Fruit fly (Drosophila melanogaster) whole organism, embryonic: ENCODE measurements around the gene Mct1.

ENCODE experiments used
- Atf-2 ChIP-seq: fragments of 200-800 bp; sonication (Bioruptor generic); optimal IDR thresholded peaks from 2 replicates; lab custom pipeline; 2016; ENCODE audit warnings: missing biosample characterization, missing genetic modification characterization
- CG10274 ChIP-seq: fragments of 200-800 bp; sonication (Bioruptor generic); optimal IDR thresholded peaks from 3 replicates; lab custom pipeline; 2017; ENCODE audit warnings: missing biosample characterization, mild to moderate bottlenecking, missing genetic modification characterization
- CG11247 ChIP-seq: fragments of 200-800 bp; sonication (Bioruptor generic); IDR thresholded peaks from 2 replicates; pipeline ENCODE4 v1.3.6; 2022; ENCODE audit warnings: missing biosample characterization, missing genetic modification characterization
- CG12659 ChIP-seq: fragments of 200-800 bp; sonication (Bioruptor generic); optimal IDR thresholded peaks from 3 replicates; lab custom pipeline; 2017; ENCODE audit warnings: mild to moderate bottlenecking, missing biosample characterization, missing genetic modification reagents, missing genetic modification characterization
- CG14441 ChIP-seq: fragments of 200-800 bp; sonication (Bioruptor generic); IDR thresholded peaks from 2 replicates; pipeline ENCODE4 v1.3.6; 2022; ENCODE audit warnings: missing biosample characterization, missing genetic modification characterization
- CG1602 ChIP-seq: fragments of 200-800 bp; sonication (Bioruptor generic); optimal IDR thresholded peaks from 3 replicates; lab custom pipeline; 2016; ENCODE audit warnings: missing biosample characterization, missing genetic modification characterization
- CG1647 ChIP-seq: fragments of 200-800 bp; sonication (Bioruptor generic); optimal IDR thresholded peaks from 3 replicates; lab custom pipeline; 2016; ENCODE audit warnings: missing biosample characterization, missing genetic modification characterization
- CG16813 ChIP-seq: fragments of 200-800 bp; sonication (Bioruptor generic); IDR thresholded peaks from 3 replicates; pipeline ENCODE4 v1.3.6; 2022; ENCODE audit warnings: missing biosample characterization, missing genetic modification characterization; ENCODE audit not compliant: partially characterized antibody
- CG18262 ChIP-seq: fragments of 200-800 bp; optimal IDR thresholded peaks from 3 replicates; lab custom pipeline; 2019; ENCODE audit warnings: missing biosample characterization, mild to moderate bottlenecking, missing genetic modification characterization, moderate library complexity
- CG18476 ChIP-seq: fragments of 200-800 bp; sonication (Bioruptor generic); optimal IDR thresholded peaks from 2 replicates; lab custom pipeline; 2016; ENCODE audit warnings: missing biosample characterization, mild to moderate bottlenecking, missing genetic modification characterization
- CG30020 ChIP-seq: fragments of 200-800 bp; optimal IDR thresholded peaks from 2 replicates; lab custom pipeline; 2019; ENCODE audit warnings: missing biosample characterization, mild to moderate bottlenecking, missing genetic modification characterization, moderate library complexity
- CG4820 ChIP-seq: fragments of 200-800 bp; sonication (Bioruptor generic); optimal IDR thresholded peaks from 3 replicates; lab custom pipeline; 2016; ENCODE audit warnings: missing biosample characterization, missing genetic modification characterization
- CG6175 ChIP-seq: fragments of 200-800 bp; sonication (Bioruptor generic); IDR thresholded peaks from 3 replicates; pipeline ENCODE4 v1.3.6; 2022; ENCODE audit warnings: missing biosample characterization, missing genetic modification characterization
- CG6813 ChIP-seq: fragments of 200-800 bp; sonication (Bioruptor generic); optimal IDR thresholded peaks from 2 replicates; lab custom pipeline; 2017; ENCODE audit warnings: missing biosample characterization, missing genetic modification characterization, mild to moderate bottlenecking, moderate library complexity, missing genetic modification reagents
- CG7839 ChIP-seq: fragments of 200-800 bp; sonication (Bioruptor generic); optimal IDR thresholded peaks from 3 replicates; lab custom pipeline; 2018; ENCODE audit warnings: missing biosample characterization, mild to moderate bottlenecking, missing genetic modification characterization, moderate library complexity
- CG7928 ChIP-seq: fragments of 200-800 bp; sonication (Bioruptor generic); optimal IDR thresholded peaks from 2 replicates; lab custom pipeline; 2017; ENCODE audit warnings: missing biosample characterization, mild to moderate bottlenecking, missing genetic modification characterization
- CG8089 ChIP-seq: fragments of 200-800 bp; sonication (Bioruptor generic); optimal IDR thresholded peaks from 3 replicates; lab custom pipeline; 2016; ENCODE audit warnings: missing biosample characterization, missing genetic modification characterization
- Dref ChIP-seq: fragments of 200-800 bp; sonication (Bioruptor generic); IDR thresholded peaks from 2 replicates; pipeline ENCODE4 v1.3.6; 2022; ENCODE audit warnings: missing biosample characterization, missing genetic modification characterization
- Ets65A ChIP-seq: fragments of 200-800 bp; sonication (Bioruptor generic); peaks from one replicate; lab custom pipeline; 2016; ENCODE audit warnings: missing biosample characterization, missing genetic modification characterization
- H15 ChIP-seq: fragments of 200-800 bp; sonication (Bioruptor generic); IDR thresholded peaks from 3 replicates; pipeline ENCODE4 v1.3.6; 2022; ENCODE audit warnings: missing biosample characterization, missing genetic modification characterization
- HHEX ChIP-seq: fragments of 200-800 bp; sonication (Bioruptor generic); optimal IDR thresholded peaks from 3 replicates; lab custom pipeline; 2017; ENCODE audit warnings: missing biosample characterization, mild to moderate bottlenecking, missing genetic modification characterization, missing genetic modification reagents
- HLH3B ChIP-seq: fragments of 200-800 bp; sonication (Bioruptor generic); IDR thresholded peaks from 2 replicates; pipeline ENCODE4 v1.3.6; 2022; ENCODE audit warnings: missing biosample characterization, missing genetic modification characterization
- HLH4C ChIP-seq: fragments of 200-800 bp; sonication (Bioruptor generic); IDR thresholded peaks from 3 replicates; pipeline ENCODE4 v1.3.6; 2022; ENCODE audit warnings: missing biosample characterization, missing genetic modification characterization; ENCODE audit not compliant: partially characterized antibody
- HmgZ ChIP-seq: fragments of 200-800 bp; sonication (Bioruptor generic); optimal IDR thresholded peaks from 2 replicates; lab custom pipeline; 2018; ENCODE audit warnings: missing biosample characterization, mild to moderate bottlenecking, missing genetic modification characterization
- Hmr ChIP-seq: fragments of 200-800 bp; sonication (Bioruptor generic); optimal IDR thresholded peaks from 3 replicates; lab custom pipeline; 2017; ENCODE audit warnings: mild to moderate bottlenecking, missing biosample characterization, missing genetic modification reagents, missing genetic modification characterization
- NK7.1 ChIP-seq: fragments of 200-800 bp; sonication (Bioruptor generic); optimal IDR thresholded peaks from 3 replicates; lab custom pipeline; 2016; ENCODE audit warnings: missing biosample characterization, missing genetic modification characterization
- Nf-YB ChIP-seq: fragments of 200-800 bp; sonication (Bioruptor generic); optimal IDR thresholded peaks from 3 replicates; lab custom pipeline; 2019; ENCODE audit warnings: missing biosample characterization, mild to moderate bottlenecking, missing genetic modification characterization, moderate library complexity
- Oaz ChIP-seq: fragments of 200-800 bp; sonication (Bioruptor generic); IDR thresholded peaks from 2 replicates; pipeline ENCODE4 v1.3.6; 2022; ENCODE audit warnings: missing biosample characterization, missing genetic modification characterization
- Opbp ChIP-seq: fragments of 200-800 bp; sonication (Bioruptor generic); IDR thresholded peaks from 3 replicates; pipeline ENCODE4 v1.3.6; 2022; ENCODE audit warnings: missing biosample characterization, missing genetic modification characterization; ENCODE audit not compliant: partially characterized antibody
- Six4 ChIP-seq: fragments of 200-800 bp; sonication (Bioruptor generic); optimal IDR thresholded peaks from 2 replicates; lab custom pipeline; 2016; ENCODE audit warnings: missing biosample characterization, missing genetic modification characterization
- Sry-β ChIP-seq: fragments of 200-800 bp; sonication (Bioruptor generic); optimal IDR thresholded peaks from 2 replicates; lab custom pipeline; 2018; ENCODE audit warnings: missing biosample characterization, mild to moderate bottlenecking, missing genetic modification characterization, moderate library complexity
- ab ChIP-seq: fragments of 200-800 bp; sonication (Bioruptor generic); optimal IDR thresholded peaks from 2 replicates; lab custom pipeline; 2016; ENCODE audit warnings: missing biosample characterization, missing genetic modification characterization
- abd-A ChIP-seq: fragments of 200-800 bp; sonication (Bioruptor generic); optimal IDR thresholded peaks from 3 replicates; lab custom pipeline; 2019; ENCODE audit warnings: missing biosample characterization, mild to moderate bottlenecking, missing genetic modification characterization, moderate library complexity
- al ChIP-seq: fragments of 200-800 bp; sonication (Bioruptor generic); IDR thresholded peaks from 2 replicates; pipeline ENCODE4 v1.3.6; 2022; ENCODE audit warnings: missing biosample characterization, missing genetic modification characterization
- az2 ChIP-seq: fragments of 200-800 bp; sonication (Bioruptor generic); optimal IDR thresholded peaks from 3 replicates; lab custom pipeline; 2016; ENCODE audit warnings: missing biosample characterization, missing genetic modification characterization
- bowl ChIP-seq: fragments of 200-800 bp; sonication (Bioruptor generic); IDR thresholded peaks from 2 replicates; pipeline ENCODE4 v1.3.6; 2022; ENCODE audit warnings: missing biosample characterization, missing genetic modification characterization
- br ChIP-seq: fragments of >200 bp; optimal IDR thresholded peaks from 2 replicates; lab custom pipeline; 2017
- crc ChIP-seq: fragments of 200-800 bp; sonication (Bioruptor generic); optimal IDR thresholded peaks from 2 replicates; lab custom pipeline; 2016; ENCODE audit warnings: missing biosample characterization, missing genetic modification characterization
- dm ChIP-seq: fragments of 200-800 bp; sonication (Bioruptor generic); optimal IDR thresholded peaks from 3 replicates; lab custom pipeline; 2016; ENCODE audit warnings: missing biosample characterization, missing genetic modification characterization
- ftz-f1 ChIP-seq: fragments of 200-800 bp; sonication (Bioruptor generic); optimal IDR thresholded peaks from 2 replicates; lab custom pipeline; 2016; ENCODE audit warnings: missing biosample characterization, missing genetic modification characterization
- grau ChIP-seq: fragments of 200-800 bp; optimal IDR thresholded peaks from 3 replicates; lab custom pipeline; 2019; ENCODE audit warnings: missing biosample characterization, mild to moderate bottlenecking, missing genetic modification characterization, moderate library complexity
- knrl ChIP-seq: fragments of 200-800 bp; sonication (Bioruptor generic); IDR thresholded peaks from 3 replicates; pipeline ENCODE4 v1.3.6; 2022; ENCODE audit warnings: missing biosample characterization, missing genetic modification characterization; ENCODE audit not compliant: partially characterized antibody
- lilli ChIP-seq: fragments of 200-800 bp; sonication (Bioruptor generic); optimal IDR thresholded peaks from 3 replicates; lab custom pipeline; 2016; ENCODE audit warnings: missing biosample characterization, missing genetic modification characterization
- org-1 ChIP-seq: fragments of 200-800 bp; sonication (Bioruptor generic); optimal IDR thresholded peaks from 2 replicates; lab custom pipeline; 2017; ENCODE audit warnings: missing biosample characterization, missing genetic modification characterization
- pho ChIP-seq: fragments of 200-800 bp; sonication (Bioruptor generic); optimal IDR thresholded peaks from 2 replicates; lab custom pipeline; 2016; ENCODE audit warnings: missing biosample characterization, missing genetic modification characterization
- phol ChIP-seq: fragments of 200-800 bp; sonication (Bioruptor generic); optimal IDR thresholded peaks from 3 replicates; lab custom pipeline; 2018; ENCODE audit warnings: missing biosample characterization, mild to moderate bottlenecking, missing genetic modification characterization, moderate library complexity
- pum ChIP-seq: fragments of 200-800 bp; sonication (Bioruptor generic); optimal IDR thresholded peaks from 2 replicates; lab custom pipeline; 2016; ENCODE audit warnings: missing biosample characterization, missing genetic modification characterization
- slp2 ChIP-seq: fragments of 200-800 bp; sonication (Bioruptor generic); optimal IDR thresholded peaks from 2 replicates; lab custom pipeline; 2016; ENCODE audit warnings: missing biosample characterization, missing genetic modification characterization
- twi ChIP-seq: fragments of 200-800 bp; optimal IDR thresholded peaks from 2 replicates; lab custom pipeline; 2019; ENCODE audit warnings: missing biosample characterization, mild to moderate bottlenecking, missing genetic modification characterization, moderate library complexity
- vvl ChIP-seq: fragments of 200-800 bp; sonication (Bioruptor generic); IDR thresholded peaks from 2 replicates; pipeline ENCODE4 v1.3.6; 2022; ENCODE audit warnings: missing biosample characterization, missing genetic modification characterization
- zen ChIP-seq: fragments of 200-800 bp; sonication (Bioruptor generic); optimal IDR thresholded peaks from 3 replicates; lab custom pipeline; 2018; ENCODE audit warnings: missing biosample characterization, mild to moderate bottlenecking, missing genetic modification characterization, moderate library complexity

Gene Mct1

DNA sequence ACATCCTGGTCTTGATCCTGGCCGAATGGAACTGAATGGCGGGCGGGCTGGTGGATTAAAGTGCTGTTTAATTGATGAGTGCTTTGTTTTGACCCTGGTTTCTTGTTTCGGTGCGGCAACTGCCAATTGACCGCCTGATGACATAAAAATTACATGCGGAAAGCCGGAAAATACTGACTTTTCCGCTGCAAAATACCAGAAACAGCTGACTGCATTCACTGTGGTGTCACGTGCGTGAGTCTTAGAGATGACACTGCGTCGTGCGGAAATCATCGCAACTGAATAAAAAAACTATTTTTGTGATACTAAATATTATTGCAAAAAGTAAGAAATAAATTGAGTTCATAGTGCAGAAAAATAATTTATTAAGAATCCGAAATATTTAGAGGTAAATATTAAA is 39.5 kb upstream of the Mct1 start, which contains the start of gene bcn92 (continued):
- no peak for TF ChIP-seq CG6813
- peak; percentile 61; the same call in 1 of the 2 replicates for TF ChIP-seq vvl (GFP tag; lab: Robert Waterston, UW)
- TF ChIP-seq twi = no peak
- 0 out of 2 replicates have a peak, but pooled peaks have one; percentile 6 for TF ChIP-seq al (GFP tag; lab: Robert Waterston, UW)
- peak; percentile 32 for TF ChIP-seq pum (GFP tag; lab: Kevin White, UChicago)
- TF ChIP-seq CG7839 (tag; lab: Kevin White, UChicago) = peak; percentile 30
- TF ChIP-seq HHEX (GFP tag; lab: Kevin White, UChicago) = no peak
- TF ChIP-seq CG30020 (tag; lab: Kevin White, UChicago) = peak; percentile 26
- peak; percentile 42; the same call in 1 of the 3 replicates for TF ChIP-seq H15 (GFP tag; lab: Robert Waterston, UW)
- TF ChIP-seq zen (tag; lab: Kevin White, UChicago) = peak; percentile 3
- peak; percentile 26 for TF ChIP-seq CG1647 (GFP tag; lab: Kevin White, UChicago)
- TF ChIP-seq CG4820 = peak; percentile 18
- peak; percentile 21 for TF ChIP-seq Six4 (GFP tag; lab: Kevin White, UChicago)
- TF ChIP-seq HLH3B (GFP tag; lab: Robert Waterston, UW) = peak; percentile 20; the same call in 1 of the 2 replicates
- TF ChIP-seq CG6175 = no peak
- no peak for TF ChIP-seq Hmr (GFP tag; lab: Kevin White, UChicago)
- TF ChIP-seq HLH4C (GFP tag; lab: Robert Waterston, UW) = peak; percentile 87
- TF ChIP-seq crc (GFP tag; lab: Kevin White, UChicago) = peak; percentile 6
- TF ChIP-seq CG18476 (GFP tag; lab: Kevin White, UChicago) = peak; percentile 9
- peak; percentile 33; the same call in 1 of the 2 replicates for TF ChIP-seq CG14441
- TF ChIP-seq grau (tag; lab: Kevin White, UChicago) = peak; percentile 57
- TF ChIP-seq az2 = peak; percentile 32
- no peak for TF ChIP-seq Oaz
- peak; percentile 57 for TF ChIP-seq lilli
- peak; percentile 25 for TF ChIP-seq CG1602 (GFP tag; lab: Kevin White, UChicago)
- TF ChIP-seq Atf-2 = peak; percentile 2
- TF ChIP-seq org-1 (GFP tag; lab: Kevin White, UChicago) = no peak
- peak; percentile 64 for TF ChIP-seq dm (GFP tag; lab: Kevin White, UChicago)
- peak; percentile 53 for TF ChIP-seq CG12659
- TF ChIP-seq CG18262 (tag; lab: Kevin White, UChicago) = peak; percentile 19
- TF ChIP-seq slp2 (GFP tag; lab: Kevin White, UChicago) = peak; percentile 16
- no peak for TF ChIP-seq CG8089
- TF ChIP-seq Dref = peak; percentile 32; the same call in 1 of the 2 replicates
- TF ChIP-seq CG11247 = peak; percentile 47
- TF ChIP-seq br (lab: Kevin White, UChicago) = no peak
- TF ChIP-seq HmgZ (tag; lab: Kevin White, UChicago) = peak; percentile 45
- TF ChIP-seq Opbp (GFP tag; lab: Robert Waterston, UW) = peak; percentile 94
- peak; percentile 49 for TF ChIP-seq Sry-β (GFP tag; lab: Kevin White, UChicago)
- peak; percentile 94 for TF ChIP-seq CG16813 (GFP tag; lab: Robert Waterston, UW)
- no peak for TF ChIP-seq CG10274
- no peak for TF ChIP-seq ab
- peak; percentile 48 for TF ChIP-seq ftz-f1 (GFP tag; lab: Kevin White, UChicago)
- TF ChIP-seq Nf-YB = peak; percentile 8
- TF ChIP-seq abd-A (tag; lab: Kevin White, UChicago) = no peak
- peak; percentile 94 for TF ChIP-seq knrl (GFP tag; lab: Robert Waterston, UW)
- peak; percentile 64 for TF ChIP-seq Ets65A
- TF ChIP-seq CG7928 (GFP tag; lab: Kevin White, UChicago) = no peak
- no peak for TF ChIP-seq bowl (GFP tag; lab: Robert Waterston, UW)
- TF ChIP-seq pho (GFP tag; lab: Kevin White, UChicago) = peak; percentile 35
- no peak for TF ChIP-seq NK7.1
- TF ChIP-seq phol (tag; lab: Kevin White, UChicago) = peak; percentile 5
